Fruit fly (Drosophila melanogaster) whole organism, prepupa: ENCODE results near the gene CG14362.

Source experiments
- CG10631 ChIP-seq: fragments of 200-800 bp; sonication (Bioruptor generic); optimal IDR thresholded peaks from 2 replicates; lab custom pipeline; 2016; ENCODE audit warnings: missing biosample characterization, missing genetic modification characterization
- CG10669 ChIP-seq: fragments of 200-800 bp; sonication (Bioruptor generic); optimal IDR thresholded peaks from 3 replicates; lab custom pipeline; 2018; ENCODE audit warnings: missing biosample characterization, mild to moderate bottlenecking, missing genetic modification characterization, moderate library complexity
- CG11294 ChIP-seq: fragments of 200-800 bp; sonication (Bioruptor generic); IDR thresholded peaks from 2 replicates; pipeline ENCODE4 v1.3.6; 2022; ENCODE audit warnings: missing biosample characterization, missing genetic modification characterization
- CG11902 ChIP-seq: fragments of 200-800 bp; sonication (Bioruptor generic); optimal IDR thresholded peaks from 3 replicates; lab custom pipeline; 2016; ENCODE audit warnings: missing biosample characterization, missing genetic modification characterization
- CG15336 ChIP-seq: fragments of 200-800 bp; sonication (Bioruptor generic); IDR thresholded peaks from 2 replicates; pipeline ENCODE4 v1.3.6; 2022; ENCODE audit warnings: missing biosample characterization, missing genetic modification characterization
- CG1621 ChIP-seq: fragments of 200-800 bp; sonication (Bioruptor generic); optimal IDR thresholded peaks from 3 replicates; lab custom pipeline; 2018; ENCODE audit warnings: missing biosample characterization, mild to moderate bottlenecking, missing genetic modification characterization
- CG16779 ChIP-seq: fragments of 200-800 bp; sonication (Bioruptor generic); optimal IDR thresholded peaks from 3 replicates; lab custom pipeline; 2017; ENCODE audit warnings: missing biosample characterization, mild to moderate bottlenecking, missing genetic modification characterization
- CG3032 ChIP-seq: fragments of 200-800 bp; optimal IDR thresholded peaks from 2 replicates; lab custom pipeline; 2019; ENCODE audit warnings: missing biosample characterization, mild to moderate bottlenecking, missing genetic modification characterization, moderate library complexity
- CG31627 ChIP-seq: fragments of 200-800 bp; sonication (Bioruptor generic); optimal IDR thresholded peaks from 3 replicates; lab custom pipeline; 2016; ENCODE audit warnings: missing biosample characterization, missing genetic modification characterization
- CG32006 ChIP-seq: fragments of 200-800 bp; sonication (Bioruptor generic); optimal IDR thresholded peaks from 3 replicates; lab custom pipeline; 2017; ENCODE audit warnings: missing biosample characterization, mild to moderate bottlenecking, missing genetic modification characterization
- CG34406 ChIP-seq: fragments of 200-800 bp; sonication (Bioruptor generic); optimal IDR thresholded peaks from 3 replicates; lab custom pipeline; 2016; ENCODE audit warnings: missing biosample characterization, missing genetic modification characterization
- CG3919 ChIP-seq: fragments of 200-800 bp; sonication (Bioruptor generic); optimal IDR thresholded peaks from 3 replicates; lab custom pipeline; 2016; ENCODE audit warnings: missing biosample characterization, missing genetic modification characterization
- CG4318 ChIP-seq: fragments of 200-800 bp; sonication (Bioruptor generic); optimal IDR thresholded peaks from 3 replicates; lab custom pipeline; 2017; ENCODE audit warnings: missing biosample characterization, mild to moderate bottlenecking, missing genetic modification characterization
- CG6163 ChIP-seq: fragments of 200-800 bp; sonication (Bioruptor generic); IDR thresholded peaks from 3 replicates; pipeline ENCODE4 v1.3.6; 2022; ENCODE audit warnings: missing biosample characterization, missing genetic modification characterization
- CG6276 ChIP-seq: fragments of 200-800 bp; sonication (Bioruptor generic); optimal IDR thresholded peaks from 2 replicates; lab custom pipeline; 2017; ENCODE audit warnings: missing biosample characterization, mild to moderate bottlenecking, missing genetic modification characterization
- CG6792 ChIP-seq: fragments of 200-800 bp; sonication (Bioruptor generic); optimal IDR thresholded peaks from 3 replicates; lab custom pipeline; 2016; ENCODE audit warnings: missing biosample characterization, missing genetic modification characterization
- CG6808 ChIP-seq: fragments of 200-800 bp; sonication (Bioruptor generic); optimal IDR thresholded peaks from 3 replicates; lab custom pipeline; 2017; ENCODE audit warnings: missing biosample characterization, missing genetic modification characterization, mild to moderate bottlenecking, moderate library complexity, missing genetic modification reagents
- CG8119 ChIP-seq: fragments of 200-800 bp; sonication (Bioruptor generic); IDR thresholded peaks from 3 replicates; pipeline ENCODE4 v1.3.6; 2022; ENCODE audit warnings: missing biosample characterization, missing genetic modification characterization
- CG8632 ChIP-seq: fragments of 200-800 bp; sonication (Bioruptor generic); optimal IDR thresholded peaks from 3 replicates; lab custom pipeline; 2016; ENCODE audit warnings: missing biosample characterization, missing genetic modification characterization
- CG9139 ChIP-seq: fragments of 200-800 bp; sonication (Bioruptor generic); optimal IDR thresholded peaks from 3 replicates; lab custom pipeline; 2017; ENCODE audit warnings: missing biosample characterization, mild to moderate bottlenecking, missing genetic modification characterization
- Eip75B ChIP-seq: fragments of 200-800 bp; sonication (Bioruptor generic); optimal IDR thresholded peaks from 3 replicates; lab custom pipeline; 2016; ENCODE audit warnings: missing biosample characterization, missing genetic modification characterization
- Eip78C ChIP-seq: fragments of 200-800 bp; sonication (Bioruptor generic); peaks from one replicate; lab custom pipeline; 2016; ENCODE audit warnings: missing biosample characterization, missing genetic modification characterization
- Eip93F ChIP-seq: fragments of 200-800 bp; sonication (Bioruptor generic); optimal IDR thresholded peaks from 2 replicates; lab custom pipeline; 2016; ENCODE audit warnings: missing biosample characterization, mild to moderate bottlenecking, missing genetic modification characterization
- Ets96B ChIP-seq: fragments of 200-800 bp; optimal IDR thresholded peaks from 2 replicates; lab custom pipeline; 2019; ENCODE audit warnings: missing biosample characterization, mild to moderate bottlenecking, missing genetic modification characterization, moderate library complexity
- Hr38 ChIP-seq: sonication (Bioruptor generic); optimal IDR thresholded peaks from 2 replicates; lab custom pipeline; 2016; ENCODE audit warnings: missing biosample characterization, missing genetic modification characterization
- Hr39 ChIP-seq: fragments of 200-800 bp; sonication (Bioruptor generic); optimal IDR thresholded peaks from 2 replicates; lab custom pipeline; 2016; ENCODE audit warnings: missing biosample characterization, missing genetic modification characterization
- Hr4 ChIP-seq: fragments of 200-800 bp; sonication (Bioruptor generic); optimal IDR thresholded peaks from 3 replicates; lab custom pipeline; 2016; ENCODE audit warnings: missing biosample characterization, missing genetic modification characterization
- Lpt ChIP-seq: fragments of 200-800 bp; sonication (Bioruptor generic); optimal IDR thresholded peaks from 3 replicates; lab custom pipeline; 2016; ENCODE audit warnings: missing biosample characterization, missing genetic modification characterization
- Met ChIP-seq: fragments of 200-800 bp; sonication (Bioruptor generic); optimal IDR thresholded peaks from 3 replicates; lab custom pipeline; 2016; ENCODE audit warnings: missing biosample characterization, missing genetic modification characterization
- OdsH ChIP-seq: fragments of 200-800 bp; sonication (Bioruptor generic); optimal IDR thresholded peaks from 3 replicates; lab custom pipeline; 2016; ENCODE audit warnings: missing biosample characterization, missing genetic modification characterization
- Smox ChIP-seq: fragments of 200-800 bp; sonication (Bioruptor generic); optimal IDR thresholded peaks from 3 replicates; lab custom pipeline; 2016; ENCODE audit warnings: missing biosample characterization, missing genetic modification characterization
- Sox102F ChIP-seq: fragments of 200-800 bp; sonication (Bioruptor generic); optimal IDR thresholded peaks from 2 replicates; lab custom pipeline; 2016; ENCODE audit warnings: missing biosample characterization, mild to moderate bottlenecking, missing genetic modification characterization
- Sox15 ChIP-seq: fragments of 200-800 bp; sonication (Bioruptor generic); optimal IDR thresholded peaks from 3 replicates; lab custom pipeline; 2016; ENCODE audit warnings: missing biosample characterization, missing genetic modification characterization
- achi ChIP-seq: fragments of 200-800 bp; sonication (Bioruptor generic); optimal IDR thresholded peaks from 3 replicates; lab custom pipeline; 2016; ENCODE audit warnings: missing biosample characterization, missing genetic modification characterization
- acj6 ChIP-seq: fragments of 200-800 bp; sonication (Bioruptor generic); optimal IDR thresholded peaks from 3 replicates; lab custom pipeline; 2016; ENCODE audit warnings: missing biosample characterization, missing genetic modification characterization
- cyc ChIP-seq: fragments of 200-800 bp; sonication (Bioruptor generic); optimal IDR thresholded peaks from 3 replicates; lab custom pipeline; 2016; ENCODE audit warnings: missing biosample characterization, missing genetic modification characterization
- dac ChIP-seq: fragments of 200-800 bp; sonication (Bioruptor generic); optimal IDR thresholded peaks from 2 replicates; lab custom pipeline; 2017; ENCODE audit warnings: missing biosample characterization, mild to moderate bottlenecking, missing genetic modification characterization
- dsx ChIP-seq: fragments of 200-800 bp; optimal IDR thresholded peaks from 3 replicates; lab custom pipeline; 2019; ENCODE audit warnings: missing biosample characterization, mild to moderate bottlenecking, missing genetic modification characterization, moderate library complexity; ENCODE audit not compliant: poor library complexity, severe bottlenecking
- eg ChIP-seq: fragments of 200-800 bp; sonication (Bioruptor generic); IDR thresholded peaks from 3 replicates; pipeline ENCODE4 v1.3.6; 2022; ENCODE audit warnings: missing biosample characterization, missing genetic modification characterization
- esn ChIP-seq: fragments of 200-800 bp; sonication (Bioruptor generic); optimal IDR thresholded peaks from 2 replicates; lab custom pipeline; 2016; ENCODE audit warnings: missing biosample characterization, mild to moderate bottlenecking, missing genetic modification characterization, moderate library complexity
- fd59A ChIP-seq: fragments of 200-800 bp; sonication (Bioruptor generic); optimal IDR thresholded peaks from 2 replicates; lab custom pipeline; 2017; ENCODE audit warnings: missing biosample characterization, mild to moderate bottlenecking, missing genetic modification characterization, missing genetic modification reagents
- lz ChIP-seq: fragments of 200-800 bp; sonication (Bioruptor generic); optimal IDR thresholded peaks from 3 replicates; lab custom pipeline; 2016; ENCODE audit warnings: missing biosample characterization, missing genetic modification characterization
- net ChIP-seq: fragments of 200-800 bp; sonication (Bioruptor generic); optimal IDR thresholded peaks from 3 replicates; lab custom pipeline; 2016; ENCODE audit warnings: missing biosample characterization, missing genetic modification characterization
- pdm3 ChIP-seq: fragments of 200-800 bp; sonication (Bioruptor generic); optimal IDR thresholded peaks from 3 replicates; lab custom pipeline; 2016; ENCODE audit warnings: missing biosample characterization, missing genetic modification characterization
- salr ChIP-seq, 2 experiments: fragments of 200-800 bp; sonication (Bioruptor generic); optimal IDR thresholded peaks; 3 replicates each; lab custom pipeline; 2016 to 2018; ENCODE audit warnings: missing biosample characterization in 2 of 2, missing genetic modification characterization in 2 of 2, mild to moderate bottlenecking in 1 of 2
- spab ChIP-seq: fragments of 200-800 bp; sonication (Bioruptor generic); optimal IDR thresholded peaks from 2 replicates; lab custom pipeline; 2017; ENCODE audit warnings: missing biosample characterization, mild to moderate bottlenecking, missing genetic modification characterization, missing genetic modification reagents
- ss ChIP-seq, 2 experiments: fragments of 200-800 bp; sonication (Bioruptor generic); optimal IDR thresholded peaks; 2 replicates in 1 of 2; 3 replicates in 1 of 2; lab custom pipeline; 2017 to 2018; ENCODE audit warnings: mild to moderate bottlenecking in 2 of 2, missing biosample characterization in 2 of 2, missing genetic modification characterization in 2 of 2, moderate library complexity in 1 of 2
- svp ChIP-seq: fragments of 200-800 bp; sonication (Bioruptor generic); peaks from one replicate; lab custom pipeline; 2016; ENCODE audit warnings: missing biosample characterization, missing genetic modification characterization
- topi ChIP-seq: fragments of 200-800 bp; sonication (Bioruptor generic); optimal IDR thresholded peaks from 3 replicates; lab custom pipeline; 2016; ENCODE audit warnings: missing biosample characterization, missing genetic modification characterization
- vri ChIP-seq: fragments of 200-800 bp; sonication (Bioruptor generic); optimal IDR thresholded peaks from 3 replicates; lab custom pipeline; 2016; ENCODE audit warnings: missing biosample characterization, mild to moderate bottlenecking, missing genetic modification characterization

The CG14362 gene

DNA sequence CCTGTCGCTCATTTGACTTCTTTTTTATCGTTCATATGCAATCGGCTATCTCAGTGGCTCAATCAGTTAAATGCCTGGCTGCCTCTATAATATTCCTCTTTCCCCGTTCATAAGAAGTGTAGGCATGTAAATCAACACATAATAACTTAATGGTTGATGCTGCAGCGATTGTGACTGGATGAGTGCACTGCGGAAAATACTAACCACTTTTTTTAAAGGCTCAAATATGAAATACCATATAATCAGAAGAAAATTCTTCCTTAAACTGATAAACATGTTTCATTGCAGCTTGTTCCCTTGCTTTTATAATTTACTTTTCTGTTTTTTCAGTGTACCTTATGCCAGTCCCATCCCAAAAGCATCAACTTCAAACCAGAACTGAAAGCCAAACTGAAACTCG lies 29.7 kb upstream of the CG14362 start:
- TF ChIP-seq CG1621 (peak; percentile 22), esn (GFP tag; lab: Kevin White, UChicago) (peak; percentile 5), CG10669 (GFP tag; lab: Kevin White, UChicago) (peak; percentile 44), Eip75B (peak; percentile 22), Eip78C (GFP tag; lab: Kevin White, UChicago) (peak; percentile 73), CG11902 (GFP tag; lab: Kevin White, UChicago) (no peak), CG10631 (peak; percentile 4), cyc (no peak), Eip93F (no peak), CG16779 (tag; lab: Kevin White, UChicago) (no peak), pdm3 (GFP tag; lab: Kevin White, UChicago) (peak; percentile 38), dsx (GFP tag; lab: Kevin White, UChicago) (peak; percentile 36), CG3032 (tag; lab: Kevin White, UChicago) (peak; percentile 47), salr (GFP tag; optimal IDR thresholded peaks at IDR 0.05; lab: Kevin White, UChicago) (no peak), CG3919 (peak; percentile 27), CG32006 (peak; percentile 1), Hr39 (peak; percentile 35), Sox102F (GFP tag; lab: Kevin White, UChicago) (no peak), CG34406 (no peak), CG8632 (GFP tag; lab: Kevin White, UChicago) (no peak), acj6 (GFP tag; lab: Kevin White, UChicago) (peak; percentile 35), net (GFP tag; lab: Kevin White, UChicago) (no peak), Hr38 (GFP tag; lab: Kevin White, UChicago) (no peak), CG9139 (GFP tag; lab: Kevin White, UChicago) (no peak), OdsH (GFP tag; lab: Kevin White, UChicago) (peak; percentile 18), CG8119 (GFP tag; lab: Robert Waterston, UW) (0 out of 3 replicates have a peak, but pooled peaks have one; percentile 16), dac (no peak), CG6808 (GFP tag; lab: Kevin White, UChicago) (peak; percentile 59), Sox15 (GFP tag; lab: Kevin White, UChicago) (no peak), vri (GFP tag; lab: Kevin White, UChicago) (peak; percentile 2), fd59A (GFP tag; lab: Kevin White, UChicago) (peak; percentile 41), svp (GFP tag; lab: Kevin White, UChicago) (peak; percentile 68), CG6276 (GFP tag; lab: Kevin White, UChicago) (no peak), CG6163 (GFP tag; lab: Robert Waterston, UW) (peak; percentile 61; the same call in 2 of the 3 replicates), CG6792 (GFP tag; lab: Kevin White, UChicago) (peak; percentile 8), spab (GFP tag; lab: Kevin White, UChicago) (peak; percentile 47), achi (peak; percentile 43), Ets96B (tag; lab: Kevin White, UChicago) (peak; percentile 53), ss (GFP tag; optimal IDR thresholded peaks at IDR 0.05; lab: Kevin White, UChicago) (peak; percentile 9 to 45)

DNA sequence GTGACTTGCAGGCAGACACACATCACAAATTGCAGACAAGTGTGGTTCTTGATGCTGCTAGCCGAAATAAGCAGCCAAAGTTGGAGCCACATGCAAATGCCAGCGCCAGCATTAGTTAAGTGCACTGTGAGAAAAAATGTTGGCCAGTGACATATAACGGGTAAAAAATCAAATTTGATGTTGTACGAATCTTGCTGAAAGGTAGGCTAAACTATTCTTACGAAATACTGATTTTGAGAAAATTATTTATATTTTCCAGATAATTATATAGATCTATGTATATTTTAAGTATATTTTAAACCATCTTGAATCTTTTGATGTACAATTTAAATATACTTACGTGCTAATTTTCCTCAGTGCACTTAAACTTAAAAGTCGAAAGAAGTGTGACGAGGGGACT lies 28.1 kb upstream of the CG14362 start:
- no peak for TF ChIP-seq ss (GFP tag; optimal IDR thresholded peaks at IDR 0.05; lab: Kevin White, UChicago)
- TF ChIP-seq fd59A (GFP tag; lab: Kevin White, UChicago), result no peak
- no peak for TF ChIP-seq CG10631
- peak; percentile 56 for TF ChIP-seq CG15336 (GFP tag; lab: Robert Waterston, UW)
- TF ChIP-seq CG6163 (GFP tag; lab: Robert Waterston, UW), result no peak
- no peak for TF ChIP-seq Hr4
- TF ChIP-seq Lpt, result no peak
- TF ChIP-seq lz (GFP tag; lab: Kevin White, UChicago), result no peak
- TF ChIP-seq CG11294, result no peak
- TF ChIP-seq CG6792 (GFP tag; lab: Kevin White, UChicago), result no peak
- TF ChIP-seq CG3032 (tag; lab: Kevin White, UChicago), result no peak
- no peak for TF ChIP-seq spab (GFP tag; lab: Kevin White, UChicago)
- no peak for TF ChIP-seq CG31627
- TF ChIP-seq topi (GFP tag; lab: Kevin White, UChicago), result no peak
- no peak for TF ChIP-seq Hr38 (GFP tag; lab: Kevin White, UChicago)
- TF ChIP-seq Smox (GFP tag; lab: Kevin White, UChicago), result no peak
- peak; percentile 12 for TF ChIP-seq CG4318 (GFP tag; lab: Kevin White, UChicago)
- peak in 1 of 2 experiments; percentile 28 for TF ChIP-seq salr (GFP tag; optimal IDR thresholded peaks at IDR 0.05; lab: Kevin White, UChicago)
- peak; percentile 1 for TF ChIP-seq Met (GFP tag; lab: Kevin White, UChicago)
- no peak for TF ChIP-seq CG34406
- no peak for TF ChIP-seq CG10669 (GFP tag; lab: Kevin White, UChicago)
- 0 out of 3 replicates have a peak, but pooled peaks have one; percentile 13 for TF ChIP-seq CG8119 (GFP tag; lab: Robert Waterston, UW)
- TF ChIP-seq Eip78C (GFP tag; lab: Kevin White, UChicago), result peak; percentile 64
- TF ChIP-seq eg (GFP tag; lab: Robert Waterston, UW), result 0 out of 3 replicates have a peak, but pooled peaks have one; percentile 39
- no peak for TF ChIP-seq dsx (GFP tag; lab: Kevin White, UChicago)
- TF ChIP-seq OdsH (GFP tag; lab: Kevin White, UChicago), result no peak
